Fruit fly (Drosophila melanogaster) whole organism, embryonic: ENCODE measurements around the gene CG13012.
A peak's percentile ranks its signal among the peaks of the same experiment; 100 is the strongest.

Experiments used
- Abd-B ChIP-seq: fragments of 200-800 bp; sonication (Bioruptor generic); optimal IDR thresholded peaks from 2 replicates; lab custom pipeline; 2018; ENCODE audit warnings: missing biosample characterization, mild to moderate bottlenecking, missing genetic modification characterization, moderate library complexity
- Aef1 ChIP-seq: fragments of 200-800 bp; sonication (Bioruptor generic); IDR thresholded peaks from 3 replicates; pipeline ENCODE4 v1.3.6; 2022; ENCODE audit warnings: missing biosample characterization, missing genetic modification characterization
- Bgb ChIP-seq: fragments of 200-800 bp; sonication (Bioruptor generic); IDR thresholded peaks from 2 replicates; pipeline ENCODE4 v1.3.6; 2022; ENCODE audit warnings: missing biosample characterization, missing genetic modification characterization; ENCODE audit not compliant: partially characterized antibody
- CG10267 ChIP-seq: fragments of 200-800 bp; sonication (Bioruptor generic); optimal IDR thresholded peaks from 2 replicates; lab custom pipeline; 2018; ENCODE audit warnings: missing biosample characterization, mild to moderate bottlenecking, missing genetic modification characterization, moderate library complexity
- CG10321 ChIP-seq: fragments of 200-800 bp; sonication (Bioruptor generic); IDR thresholded peaks from 2 replicates; pipeline ENCODE4 v1.3.6; 2022; ENCODE audit warnings: missing biosample characterization, missing genetic modification characterization
- CG14860 ChIP-seq: fragments of 200-800 bp; sonication (Bioruptor generic); IDR thresholded peaks from 3 replicates; pipeline ENCODE4 v1.3.6; 2022; ENCODE audit warnings: missing biosample characterization, missing genetic modification characterization; ENCODE audit not compliant: partially characterized antibody
- CG1603 ChIP-seq: fragments of 200-800 bp; sonication (Bioruptor generic); optimal IDR thresholded peaks from 2 replicates; lab custom pipeline; 2019; ENCODE audit warnings: missing biosample characterization, mild to moderate bottlenecking, missing genetic modification characterization, moderate library complexity
- CG17361 ChIP-seq: fragments of 200-800 bp; sonication (Bioruptor generic); IDR thresholded peaks from 3 replicates; pipeline ENCODE4 v1.3.6; 2022; ENCODE audit warnings: missing biosample characterization, missing genetic modification characterization
- CG2712 ChIP-seq: fragments of 200-800 bp; optimal IDR thresholded peaks from 3 replicates; lab custom pipeline; 2019; ENCODE audit warnings: missing biosample characterization, mild to moderate bottlenecking, missing genetic modification characterization, moderate library complexity
- CG8290 ChIP-seq, 3 experiments: fragments of 200-800 bp; sonication (Bioruptor generic); optimal IDR thresholded peaks; 2 replicates each; lab custom pipeline; 2016 to 2019; ENCODE audit warnings: missing biosample characterization in 3 of 3, missing genetic modification characterization in 3 of 3, mild to moderate bottlenecking in 2 of 3, moderate library complexity in 1 of 3
- CG8478 ChIP-seq: fragments of >200 bp; optimal IDR thresholded peaks from 2 replicates; lab custom pipeline; 2018
- CG9437 ChIP-seq: fragments of 200-800 bp; sonication (Bioruptor generic); optimal IDR thresholded peaks from 2 replicates; lab custom pipeline; 2018; ENCODE audit warnings: missing biosample characterization, mild to moderate bottlenecking, missing genetic modification characterization
- CG9797 ChIP-seq: fragments of 200-800 bp; sonication (Bioruptor generic); optimal IDR thresholded peaks from 3 replicates; lab custom pipeline; 2018; ENCODE audit warnings: missing biosample characterization, mild to moderate bottlenecking, missing genetic modification characterization
- CG9932 ChIP-seq: fragments of 200-800 bp; sonication (Bioruptor generic); IDR thresholded peaks from 2 replicates; pipeline ENCODE4 v1.3.6; 2022; ENCODE audit warnings: missing biosample characterization, missing genetic modification characterization
- CoRest ChIP-seq: fragments of 200-800 bp; sonication (Bioruptor generic); optimal IDR thresholded peaks from 3 replicates; lab custom pipeline; 2018; ENCODE audit warnings: missing biosample characterization, mild to moderate bottlenecking, missing genetic modification characterization, moderate library complexity
- Doc3 ChIP-seq: fragments of 200-800 bp; sonication (Bioruptor generic); IDR thresholded peaks from 3 replicates; pipeline ENCODE4 v1.3.6; 2022; ENCODE audit warnings: missing biosample characterization, missing genetic modification characterization; ENCODE audit not compliant: partially characterized antibody
- Dp ChIP-seq: fragments of 200-800 bp; sonication (Bioruptor generic); optimal IDR thresholded peaks from 2 replicates; lab custom pipeline; 2018; ENCODE audit warnings: missing biosample characterization, mild to moderate bottlenecking, missing genetic modification characterization, moderate library complexity
- Dref ChIP-seq: fragments of 200-800 bp; sonication (Bioruptor generic); IDR thresholded peaks from 2 replicates; pipeline ENCODE4 v1.3.6; 2022; ENCODE audit warnings: missing biosample characterization, missing genetic modification characterization
- Ets97D ChIP-seq: fragments of 200-800 bp; sonication (Bioruptor generic); optimal IDR thresholded peaks from 3 replicates; lab custom pipeline; 2016; ENCODE audit warnings: missing biosample characterization, missing genetic modification characterization
- Fer2 ChIP-seq: fragments of 200-800 bp; sonication (Bioruptor generic); optimal IDR thresholded peaks from 2 replicates; lab custom pipeline; 2018; ENCODE audit warnings: missing biosample characterization, mild to moderate bottlenecking, missing genetic modification characterization, moderate library complexity
- HLH54F ChIP-seq: fragments of 200-800 bp; sonication (Bioruptor generic); optimal IDR thresholded peaks from 3 replicates; lab custom pipeline; 2016; ENCODE audit warnings: missing biosample characterization, missing genetic modification characterization
- HmgZ ChIP-seq: fragments of 200-800 bp; sonication (Bioruptor generic); optimal IDR thresholded peaks from 2 replicates; lab custom pipeline; 2018; ENCODE audit warnings: missing biosample characterization, mild to moderate bottlenecking, missing genetic modification characterization
- Hmr ChIP-seq: fragments of 200-800 bp; sonication (Bioruptor generic); optimal IDR thresholded peaks from 3 replicates; lab custom pipeline; 2017; ENCODE audit warnings: mild to moderate bottlenecking, missing biosample characterization, missing genetic modification reagents, missing genetic modification characterization
- NC2β ChIP-seq: fragments of 200-800 bp; sonication (Bioruptor generic); optimal IDR thresholded peaks from 2 replicates; lab custom pipeline; 2016; ENCODE audit warnings: missing biosample characterization, missing genetic modification characterization
- Neu2 ChIP-seq: fragments of 200-800 bp; sonication (Bioruptor generic); optimal IDR thresholded peaks from 3 replicates; lab custom pipeline; 2016; ENCODE audit warnings: missing biosample characterization, missing genetic modification characterization, borderline replicate concordance
- Opbp ChIP-seq: fragments of 200-800 bp; sonication (Bioruptor generic); IDR thresholded peaks from 3 replicates; pipeline ENCODE4 v1.3.6; 2022; ENCODE audit warnings: missing biosample characterization, missing genetic modification characterization; ENCODE audit not compliant: partially characterized antibody
- Pdp1 ChIP-seq, 2 experiments: fragments of 200-800 bp; sonication (Bioruptor generic); optimal IDR thresholded peaks; 3 replicates each; lab custom pipeline; 2016; ENCODE audit warnings: missing biosample characterization in 2 of 2, missing genetic modification characterization in 2 of 2, mild to moderate bottlenecking in 1 of 2, moderate library complexity in 1 of 2
- Sry-β ChIP-seq: fragments of 200-800 bp; sonication (Bioruptor generic); optimal IDR thresholded peaks from 2 replicates; lab custom pipeline; 2018; ENCODE audit warnings: missing biosample characterization, mild to moderate bottlenecking, missing genetic modification characterization, moderate library complexity
- Trl ChIP-seq, 3 experiments: fragments of >200 bp in 2 of 3; fragments of 200-800 bp in 1 of 3; sonication (Bioruptor generic) in 1 of 3; optimal IDR thresholded peaks; 2 replicates in 1 of 3; 3 replicates in 2 of 3; lab custom pipeline; 2016 to 2017; ENCODE audit warnings: missing biosample characterization in 1 of 3, missing genetic modification characterization in 1 of 3
- Usf ChIP-seq: fragments of 200-800 bp; sonication (Bioruptor generic); optimal IDR thresholded peaks from 2 replicates; lab custom pipeline; 2017; ENCODE audit warnings: missing genotype, missing biosample characterization, missing genetic modification characterization
- bbx ChIP-seq: fragments of 200-800 bp; sonication (Bioruptor generic); IDR thresholded peaks from 2 replicates; pipeline ENCODE4 v1.3.6; 2022; ENCODE audit warnings: missing biosample characterization, missing genetic modification characterization; ENCODE audit not compliant: partially characterized antibody
- bcd ChIP-seq: fragments of 200-800 bp; sonication (Bioruptor generic); optimal IDR thresholded peaks from 2 replicates; lab custom pipeline; 2017; ENCODE audit warnings: missing biosample characterization, mild to moderate bottlenecking, missing genetic modification characterization
- cg ChIP-seq: fragments of 200-800 bp; sonication (Bioruptor generic); optimal IDR thresholded peaks from 3 replicates; lab custom pipeline; 2019; ENCODE audit warnings: missing biosample characterization, mild to moderate bottlenecking, missing genetic modification characterization, moderate library complexity
- dmrt99B ChIP-seq: fragments of 200-800 bp; sonication (Bioruptor generic); optimal IDR thresholded peaks from 2 replicates; lab custom pipeline; 2018; ENCODE audit warnings: missing biosample characterization, mild to moderate bottlenecking, missing genetic modification characterization, moderate library complexity
- jigr1 ChIP-seq: fragments of 200-800 bp; sonication (Bioruptor generic); IDR thresholded peaks from 3 replicates; pipeline ENCODE4 v1.3.6; 2022; ENCODE audit warnings: missing biosample characterization, missing genetic modification characterization
- nmo ChIP-seq: fragments of 200-800 bp; sonication (Bioruptor generic); optimal IDR thresholded peaks from 2 replicates; lab custom pipeline; 2018; ENCODE audit warnings: missing biosample characterization, mild to moderate bottlenecking, missing genetic modification characterization, moderate library complexity
- p53 ChIP-seq: fragments of 200-800 bp; sonication (Bioruptor generic); optimal IDR thresholded peaks from 2 replicates; lab custom pipeline; 2016; ENCODE audit warnings: missing biosample characterization, missing genetic modification characterization
- pita ChIP-seq: fragments of 200-800 bp; sonication (Bioruptor generic); optimal IDR thresholded peaks from 2 replicates; lab custom pipeline; 2017; ENCODE audit warnings: missing biosample characterization, mild to moderate bottlenecking, missing genetic modification characterization
- pum ChIP-seq: fragments of 200-800 bp; sonication (Bioruptor generic); optimal IDR thresholded peaks from 2 replicates; lab custom pipeline; 2016; ENCODE audit warnings: missing biosample characterization, missing genetic modification characterization
- pzg ChIP-seq: fragments of 200-800 bp; sonication (Bioruptor generic); optimal IDR thresholded peaks from 3 replicates; lab custom pipeline; 2018; ENCODE audit warnings: missing biosample characterization, mild to moderate bottlenecking, missing genetic modification characterization, moderate library complexity
- sens ChIP-seq: fragments of 200-800 bp; sonication (Bioruptor generic); peaks from one replicate; lab custom pipeline; 2016; ENCODE audit warnings: missing biosample characterization, missing genetic modification characterization
- sna ChIP-seq: fragments of 200-800 bp; sonication (Bioruptor generic); IDR thresholded peaks from 2 replicates; pipeline ENCODE4 v1.3.6; 2022; ENCODE audit warnings: missing biosample characterization, missing genetic modification characterization; ENCODE audit not compliant: partially characterized antibody
- stwl ChIP-seq: fragments of 200-800 bp; sonication (Bioruptor generic); optimal IDR thresholded peaks from 3 replicates; lab custom pipeline; 2018; ENCODE audit warnings: missing biosample characterization, mild to moderate bottlenecking, missing genetic modification characterization, moderate library complexity
- tll ChIP-seq, 2 experiments: fragments of 200-800 bp in 1 of 2; fragments of >200 bp in 1 of 2; sonication (Bioruptor generic) in 1 of 2; optimal IDR thresholded peaks; 2 replicates each; lab custom pipeline; 2017 to 2019; ENCODE audit warnings: missing biosample characterization in 2 of 2, missing genetic modification characterization in 2 of 2, mild to moderate bottlenecking in 1 of 2, moderate library complexity in 1 of 2
- unc-4 ChIP-seq: fragments of 200-800 bp; sonication (Bioruptor generic); IDR thresholded peaks from 2 replicates; pipeline ENCODE4 v1.3.6; 2022; ENCODE audit warnings: missing biosample characterization, missing genetic modification characterization; ENCODE audit not compliant: partially characterized antibody
- vfl ChIP-seq: fragments of 200-800 bp; sonication (Bioruptor generic); optimal IDR thresholded peaks from 2 replicates; lab custom pipeline; 2016; ENCODE audit warnings: missing biosample characterization, missing genetic modification characterization
- zf30C ChIP-seq: fragments of 200-800 bp; sonication (Bioruptor generic); optimal IDR thresholded peaks from 3 replicates; lab custom pipeline; 2018; ENCODE audit warnings: missing biosample characterization, mild to moderate bottlenecking, missing genetic modification characterization
- zfh1 ChIP-seq: fragments of 200-800 bp; sonication (Bioruptor generic); IDR thresholded peaks from 3 replicates; pipeline ENCODE4 v1.3.6; 2022; ENCODE audit warnings: missing biosample characterization, missing genetic modification characterization

Gene CG13012

dm6 chrX:16654931-16655409 is 21.6 kb downstream of the CG13012 start, which contains the start of the genes Nemp and r (continued):
- peak; percentile 64 for TF ChIP-seq Doc3 (GFP tag; lab: Robert Waterston, UW)
- TF ChIP-seq Abd-B (GFP tag; lab: Kevin White, UChicago), result peak; percentile 47
- peak; percentile 62 for TF ChIP-seq bbx (GFP tag; lab: Robert Waterston, UW)
- TF ChIP-seq Dp (GFP tag; lab: Kevin White, UChicago), result peak; percentile 75
- TF ChIP-seq Neu2 (GFP tag; lab: Kevin White, UChicago), result no peak
- TF ChIP-seq CG17361 (GFP tag; lab: Robert Waterston, UW), result 0 out of 3 replicates have a peak, but pooled peaks have one; percentile 12
- TF ChIP-seq unc-4, result peak; percentile 71
- no peak for TF ChIP-seq jigr1 (GFP tag; lab: Robert Waterston, UW)
- TF ChIP-seq Aef1, result no peak
- no peak for TF ChIP-seq Trl (optimal IDR thresholded peaks at IDR 0.05; lab: Kevin White, UChicago)
- no peak for TF ChIP-seq Trl (GFP tag; optimal IDR thresholded peaks at IDR 0.05; lab: Kevin White, UChicago)
- TF ChIP-seq nmo (GFP tag; lab: Kevin White, UChicago), result peak; percentile 54
- TF ChIP-seq bcd (GFP tag; lab: Kevin White, UChicago), result no peak
- peak; percentile 60 for TF ChIP-seq CG8478 (lab: Kevin White, UChicago)
- peak; percentile 57 for TF ChIP-seq CG10267 (tag; lab: Kevin White, UChicago)
- TF ChIP-seq pzg (GFP tag; lab: Kevin White, UChicago), result peak; percentile 70
- TF ChIP-seq CoRest (tag; lab: Kevin White, UChicago), result peak; percentile 38
- TF ChIP-seq Pdp1 (GFP tag; optimal IDR thresholded peaks at IDR 0.05; lab: Kevin White, UChicago), result peak in 1 of 2 experiments; percentile 4
- no peak for TF ChIP-seq NC2β (GFP tag; lab: Kevin White, UChicago)
- peak; percentile 40 for TF ChIP-seq HmgZ (tag; lab: Kevin White, UChicago)
- TF ChIP-seq HLH54F, result no peak
- no peak for TF ChIP-seq Sry-β (GFP tag; lab: Kevin White, UChicago)
- TF ChIP-seq tll (GFP tag; optimal IDR thresholded peaks at IDR 0.05; lab: Kevin White, UChicago), result peak in 1 of 2 experiments; percentile 6
- TF ChIP-seq CG1603 (tag; lab: Kevin White, UChicago), result peak; percentile 47
- peak; percentile 30 for TF ChIP-seq CG8290 (GFP tag; optimal IDR thresholded peaks at IDR 0.05; lab: Kevin White, UChicago)
- no peak for TF ChIP-seq CG8290 (tag; optimal IDR thresholded peaks at IDR 0.05; lab: Kevin White, UChicago)
- peak; percentile 40 for TF ChIP-seq stwl (tag; lab: Kevin White, UChicago)
- no peak for TF ChIP-seq CG9932 (GFP tag; lab: Robert Waterston, UW)
- no peak for TF ChIP-seq vfl
- peak; percentile 65 for TF ChIP-seq Bgb (GFP tag; lab: Robert Waterston, UW)
- peak; percentile 41 for TF ChIP-seq Hmr (GFP tag; lab: Kevin White, UChicago)
- no peak for TF ChIP-seq dmrt99B (tag; lab: Kevin White, UChicago)
- no peak for TF ChIP-seq zfh1
- peak; percentile 72 for TF ChIP-seq p53 (GFP tag; lab: Kevin White, UChicago)
- TF ChIP-seq Ets97D, result peak; percentile 29
- TF ChIP-seq sna (GFP tag; lab: Robert Waterston, UW), result peak; percentile 58; the same call in 1 of the 2 replicates
- no peak for TF ChIP-seq Usf (GFP tag; lab: Kevin White, UChicago)
- no peak for TF ChIP-seq zf30C (GFP tag; lab: Kevin White, UChicago)
- TF ChIP-seq Dref, result peak; percentile 68
- peak; percentile 49; the same call in 1 of the 3 replicates for TF ChIP-seq CG14860 (GFP tag; lab: Robert Waterston, UW)
- TF ChIP-seq CG9797, result peak; percentile 55
- no peak for TF ChIP-seq Fer2
- peak; percentile 100 for TF ChIP-seq CG9437
- peak; percentile 33 for TF ChIP-seq CG2712 (tag; lab: Kevin White, UChicago)
- TF ChIP-seq pum (GFP tag; lab: Kevin White, UChicago), result no peak
- peak; percentile 84 for TF ChIP-seq pita (GFP tag; lab: Kevin White, UChicago)
- peak; percentile 65; the same call in 1 of the 3 replicates for TF ChIP-seq Opbp (GFP tag; lab: Robert Waterston, UW)
- peak; percentile 54 for TF ChIP-seq sens (GFP tag; lab: Kevin White, UChicago)
- no peak for TF ChIP-seq cg (GFP tag; lab: Kevin White, UChicago)
- no peak for TF ChIP-seq CG10321
